Worm (Caenorhabditis elegans) whole organism, L2 larva: ENCODE measurements around the gene C47G2.3.

ENCODE experiments used
- ceh-16 ChIP-seq: fragments of 150-350 bp; optimal IDR thresholded peaks from 2 replicates; lab custom pipeline; 2014; ENCODE audit warnings: missing biosample characterization, missing genetic modification characterization
- ceh-82 ChIP-seq: fragments of 150-350 bp; optimal IDR thresholded peaks from 2 replicates; lab custom pipeline; 2014; ENCODE audit warnings: missing biosample characterization, missing genetic modification characterization
- elt-1 ChIP-seq: fragments of 150-350 bp; optimal IDR thresholded peaks from 2 replicates; lab custom pipeline; 2014; ENCODE audit warnings: missing biosample characterization, missing genetic modification characterization
- elt-3 ChIP-seq: sonication (generic microtip); optimal IDR thresholded peaks from 2 replicates; lab custom pipeline; 2017; ENCODE audit warnings: missing biosample characterization, missing genetic modification characterization
- fos-1 ChIP-seq: fragments of 150-350 bp; optimal IDR thresholded peaks from 2 replicates; lab custom pipeline; 2014; ENCODE audit warnings: missing biosample characterization, missing genetic modification characterization
- lin-13 ChIP-seq: fragments of 150-350 bp; optimal IDR thresholded peaks from 2 replicates; lab custom pipeline; 2014; ENCODE audit warnings: missing biosample characterization, missing genetic modification reagents, missing genetic modification characterization
- nhr-6 ChIP-seq: fragments of 150-350 bp; optimal IDR thresholded peaks from 2 replicates; lab custom pipeline; 2014; ENCODE audit warnings: missing biosample characterization, missing genetic modification characterization
- unc-39 ChIP-seq: fragments of 150-350 bp; optimal IDR thresholded peaks from 2 replicates; lab custom pipeline; 2014; ENCODE audit warnings: missing biosample characterization, missing genetic modification characterization
- unc-55 ChIP-seq: fragments of 150-350 bp; sonication (generic microtip); optimal IDR thresholded peaks from 3 replicates; lab custom pipeline; 2014; ENCODE audit warnings: missing biosample characterization, missing genetic modification reagents, missing genetic modification characterization
- unc-62 ChIP-seq: fragments of 150-350 bp; optimal IDR thresholded peaks from 2 replicates; lab custom pipeline; 2014; ENCODE audit warnings: missing biosample characterization, missing genetic modification reagents, missing genetic modification characterization

DNA sequence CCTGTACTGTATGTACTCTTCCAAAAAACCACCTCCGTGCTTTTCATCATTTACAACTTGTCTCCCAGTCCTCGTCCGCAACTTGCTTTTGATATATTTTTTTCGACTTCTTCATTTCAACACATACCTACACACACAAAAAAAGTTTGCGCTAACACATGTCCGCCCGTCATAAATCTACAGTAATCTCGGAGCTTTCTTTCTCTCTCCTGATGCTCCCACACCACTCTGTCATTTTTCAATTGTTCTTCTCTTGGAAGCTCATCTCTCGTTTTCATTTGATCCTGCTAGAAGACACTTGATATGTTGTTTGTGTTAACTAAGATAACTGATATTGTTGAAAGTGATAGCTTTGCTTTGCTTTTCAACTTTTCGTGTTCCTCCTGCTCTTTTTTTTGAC lies 8.8 kb downstream of the C47G2.3 start:
- TF ChIP-seq nhr-6 (no peak), ceh-16 (tag; lab: Kevin White, UChicago) (no peak), ceh-82 (tag; lab: Kevin White, UChicago) (no peak), fos-1 (tag; lab: Kevin White, UChicago) (no peak), unc-39 (tag; lab: Kevin White, UChicago) (no peak), unc-55 (no peak), lin-13 (GFP tag; lab: Kevin White, UChicago) (no peak), elt-3 (tag; lab: Kevin White, UChicago) (no peak), elt-1 (tag; lab: Kevin White, UChicago) (no peak), unc-62 (GFP tag; lab: Kevin White, UChicago) (no peak)
